Fruit fly (Drosophila melanogaster) whole organism, embryonic: ENCODE measurements around the gene CG7304.

ENCODE experiments used
- CG10979 ChIP-seq: fragments of 200-800 bp; sonication (Bioruptor generic); optimal IDR thresholded peaks from 2 replicates; lab custom pipeline; 2018; ENCODE audit warnings: missing biosample characterization, mild to moderate bottlenecking, missing genetic modification characterization, moderate library complexity
- CG11398 ChIP-seq: fragments of 200-800 bp; sonication (Bioruptor generic); optimal IDR thresholded peaks from 2 replicates; lab custom pipeline; 2016; ENCODE audit warnings: missing biosample characterization, missing genetic modification characterization
- CG11695 ChIP-seq: fragments of 200-800 bp; sonication (Bioruptor generic); IDR thresholded peaks from 3 replicates; pipeline ENCODE4 v1.3.6; 2022; ENCODE audit warnings: missing biosample characterization, missing genetic modification characterization
- CG13424 ChIP-seq: fragments of 200-800 bp; sonication (Bioruptor generic); optimal IDR thresholded peaks from 2 replicates; lab custom pipeline; 2019; ENCODE audit warnings: missing biosample characterization, mild to moderate bottlenecking, missing genetic modification characterization, moderate library complexity
- CG16813 ChIP-seq: fragments of 200-800 bp; sonication (Bioruptor generic); IDR thresholded peaks from 3 replicates; pipeline ENCODE4 v1.3.6; 2022; ENCODE audit warnings: missing biosample characterization, missing genetic modification characterization; ENCODE audit not compliant: partially characterized antibody
- CG17186 ChIP-seq: fragments of 200-800 bp; sonication (Bioruptor generic); optimal IDR thresholded peaks from 3 replicates; lab custom pipeline; 2017; ENCODE audit warnings: missing biosample characterization, missing genetic modification reagents, missing genetic modification characterization
- CG17802 ChIP-seq: fragments of 200-800 bp; sonication (Bioruptor generic); optimal IDR thresholded peaks from 2 replicates; lab custom pipeline; 2018; ENCODE audit warnings: missing biosample characterization, mild to moderate bottlenecking, missing genetic modification characterization, moderate library complexity
- CG17829 ChIP-seq: fragments of 200-800 bp; optimal IDR thresholded peaks from 2 replicates; lab custom pipeline; 2019; ENCODE audit warnings: missing biosample characterization, mild to moderate bottlenecking, missing genetic modification characterization, moderate library complexity
- CG18764 ChIP-seq: fragments of 200-800 bp; sonication (Bioruptor generic); optimal IDR thresholded peaks from 3 replicates; lab custom pipeline; 2016; ENCODE audit warnings: missing biosample characterization, missing genetic modification characterization
- CG2199 ChIP-seq: fragments of 200-800 bp; sonication (Bioruptor generic); IDR thresholded peaks from 3 replicates; pipeline ENCODE4 v1.3.6; 2022; ENCODE audit warnings: missing biosample characterization, missing genetic modification characterization
- CG30020 ChIP-seq: fragments of 200-800 bp; optimal IDR thresholded peaks from 2 replicates; lab custom pipeline; 2019; ENCODE audit warnings: missing biosample characterization, mild to moderate bottlenecking, missing genetic modification characterization, moderate library complexity
- CG3838 ChIP-seq: fragments of 200-800 bp; sonication (Bioruptor generic); optimal IDR thresholded peaks from 3 replicates; lab custom pipeline; 2016; ENCODE audit warnings: missing biosample characterization, missing genetic modification characterization
- CG3995 ChIP-seq: fragments of 200-800 bp; sonication (Bioruptor generic); optimal IDR thresholded peaks from 3 replicates; lab custom pipeline; 2016; ENCODE audit warnings: missing biosample characterization, missing genetic modification characterization
- CG5180 ChIP-seq: fragments of 200-800 bp; sonication (Bioruptor generic); optimal IDR thresholded peaks from 3 replicates; lab custom pipeline; 2017; ENCODE audit warnings: missing biosample characterization, missing genetic modification characterization, mild to moderate bottlenecking, moderate library complexity, missing genetic modification reagents
- CG6254 ChIP-seq: fragments of 200-800 bp; sonication (Bioruptor generic); optimal IDR thresholded peaks from 3 replicates; lab custom pipeline; 2017; ENCODE audit warnings: mild to moderate bottlenecking, missing biosample characterization, missing genetic modification reagents, missing genetic modification characterization
- CG6654 ChIP-seq: fragments of 200-800 bp; sonication (Bioruptor generic); optimal IDR thresholded peaks from 2 replicates; lab custom pipeline; 2017; ENCODE audit warnings: missing biosample characterization, mild to moderate bottlenecking, missing genetic modification characterization
- CG7839 ChIP-seq: fragments of 200-800 bp; sonication (Bioruptor generic); optimal IDR thresholded peaks from 3 replicates; lab custom pipeline; 2018; ENCODE audit warnings: missing biosample characterization, mild to moderate bottlenecking, missing genetic modification characterization, moderate library complexity
- CG8089 ChIP-seq: fragments of 200-800 bp; sonication (Bioruptor generic); optimal IDR thresholded peaks from 3 replicates; lab custom pipeline; 2016; ENCODE audit warnings: missing biosample characterization, missing genetic modification characterization
- D ChIP-seq, 2 experiments: fragments of 200-800 bp in 1 of 2; fragments of >200 bp in 1 of 2; sonication (Bioruptor generic) in 1 of 2; optimal IDR thresholded peaks; 2 replicates in 1 of 2; 3 replicates in 1 of 2; lab custom pipeline; 2017; ENCODE audit warnings: mild to moderate bottlenecking in 1 of 2, missing biosample characterization in 1 of 2, missing genetic modification characterization in 1 of 2, missing genetic modification reagents in 1 of 2
- Dad ChIP-seq: fragments of 200-800 bp; sonication (Bioruptor generic); optimal IDR thresholded peaks from 3 replicates; lab custom pipeline; 2016; ENCODE audit warnings: missing biosample characterization, missing genetic modification characterization
- Deaf1 ChIP-seq: fragments of 200-800 bp; optimal IDR thresholded peaks from 3 replicates; lab custom pipeline; 2019; ENCODE audit warnings: missing biosample characterization, mild to moderate bottlenecking, missing genetic modification characterization, moderate library complexity
- Elba2 ChIP-seq: fragments of 200-800 bp; sonication (Bioruptor generic); optimal IDR thresholded peaks from 3 replicates; lab custom pipeline; 2016; ENCODE audit warnings: missing biosample characterization, missing genetic modification characterization
- Fer2 ChIP-seq: fragments of 200-800 bp; sonication (Bioruptor generic); optimal IDR thresholded peaks from 2 replicates; lab custom pipeline; 2018; ENCODE audit warnings: missing biosample characterization, mild to moderate bottlenecking, missing genetic modification characterization, moderate library complexity
- GATAe ChIP-seq: fragments of 200-800 bp; sonication (Bioruptor generic); conservative IDR thresholded peaks from 2 replicates; pipeline ENCODE4 v1.3.6; 2022; ENCODE audit warnings: missing biosample characterization, missing genetic modification characterization
- HmgZ ChIP-seq: fragments of 200-800 bp; sonication (Bioruptor generic); optimal IDR thresholded peaks from 2 replicates; lab custom pipeline; 2018; ENCODE audit warnings: missing biosample characterization, mild to moderate bottlenecking, missing genetic modification characterization
- Max ChIP-seq: fragments of 200-800 bp; sonication (Bioruptor generic); optimal IDR thresholded peaks from 2 replicates; lab custom pipeline; 2016; ENCODE audit warnings: missing biosample characterization, mild to moderate bottlenecking, missing genetic modification characterization
- Myb ChIP-seq: fragments of 200-800 bp; sonication (Bioruptor generic); optimal IDR thresholded peaks from 2 replicates; lab custom pipeline; 2016; ENCODE audit warnings: missing biosample characterization, missing genetic modification characterization
- NC2β ChIP-seq: fragments of 200-800 bp; sonication (Bioruptor generic); optimal IDR thresholded peaks from 2 replicates; lab custom pipeline; 2016; ENCODE audit warnings: missing biosample characterization, missing genetic modification characterization
- Nf-YB ChIP-seq: fragments of 200-800 bp; sonication (Bioruptor generic); optimal IDR thresholded peaks from 3 replicates; lab custom pipeline; 2019; ENCODE audit warnings: missing biosample characterization, mild to moderate bottlenecking, missing genetic modification characterization, moderate library complexity
- Sox102F ChIP-seq: fragments of 200-800 bp; sonication (Bioruptor generic); optimal IDR thresholded peaks from 2 replicates; lab custom pipeline; 2018; ENCODE audit warnings: missing biosample characterization, mild to moderate bottlenecking, missing genetic modification characterization, moderate library complexity
- Sry-β ChIP-seq: fragments of 200-800 bp; sonication (Bioruptor generic); optimal IDR thresholded peaks from 2 replicates; lab custom pipeline; 2018; ENCODE audit warnings: missing biosample characterization, mild to moderate bottlenecking, missing genetic modification characterization, moderate library complexity
- Usf ChIP-seq: fragments of 200-800 bp; sonication (Bioruptor generic); optimal IDR thresholded peaks from 2 replicates; lab custom pipeline; 2017; ENCODE audit warnings: missing genotype, missing biosample characterization, missing genetic modification characterization
- br ChIP-seq: fragments of >200 bp; optimal IDR thresholded peaks from 2 replicates; lab custom pipeline; 2017
- croc ChIP-seq: fragments of 200-800 bp; sonication (Bioruptor generic); conservative IDR thresholded peaks from 3 replicates; pipeline ENCODE4 v1.3.6; 2022; ENCODE audit warnings: missing biosample characterization, missing genetic modification characterization
- dysf ChIP-seq: fragments of 200-800 bp; sonication (Bioruptor generic); IDR thresholded peaks from 3 replicates; pipeline ENCODE4 v1.3.6; 2022; ENCODE audit warnings: missing biosample characterization, missing genetic modification characterization
- pan ChIP-seq, 4 experiments: fragments of >200 bp in 3 of 4; fragments of 200-800 bp in 1 of 4; sonication (Bioruptor generic) in 1 of 4; optimal IDR thresholded peaks in 3 of 4; IDR thresholded peaks in 1 of 4; 2 replicates each; pipeline versions ENCODE4 v1.3.6 to Lab custom; 2017 to 2022; ENCODE audit warnings: missing biosample characterization in 2 of 4, missing genetic modification characterization in 2 of 4, mixed read lengths in 1 of 4
- pho ChIP-seq: fragments of 200-800 bp; sonication (Bioruptor generic); optimal IDR thresholded peaks from 2 replicates; lab custom pipeline; 2016; ENCODE audit warnings: missing biosample characterization, missing genetic modification characterization
- rib ChIP-seq: fragments of 200-800 bp; sonication (Bioruptor generic); IDR thresholded peaks from 2 replicates; pipeline ENCODE4 v1.3.6; 2022; ENCODE audit warnings: missing biosample characterization, missing genetic modification characterization
- row ChIP-seq: fragments of 200-800 bp; sonication (Bioruptor generic); IDR thresholded peaks from 3 replicates; pipeline ENCODE4 v1.3.6; 2022; ENCODE audit warnings: missing biosample characterization, missing genetic modification characterization
- run ChIP-seq: fragments of 200-800 bp; sonication (Bioruptor generic); optimal IDR thresholded peaks from 3 replicates; lab custom pipeline; 2018; ENCODE audit warnings: missing biosample characterization, mild to moderate bottlenecking, missing genetic modification characterization
- salm ChIP-seq: fragments of 200-800 bp; sonication (Bioruptor generic); optimal IDR thresholded peaks from 2 replicates; lab custom pipeline; 2018; ENCODE audit warnings: missing biosample characterization, mild to moderate bottlenecking, missing genetic modification characterization
- sc ChIP-seq, 3 experiments: fragments of >200 bp in 2 of 3; fragments of 200-800 bp in 1 of 3; sonication (Bioruptor generic) in 1 of 3; optimal IDR thresholded peaks; 2 replicates in 2 of 3; 3 replicates in 1 of 3; lab custom pipeline; 2017; ENCODE audit warnings: mild to moderate bottlenecking in 1 of 3, missing biosample characterization in 1 of 3, missing genetic modification characterization in 1 of 3, missing genetic modification reagents in 1 of 3
- sens-2 ChIP-seq: fragments of 200-800 bp; sonication (Bioruptor generic); IDR thresholded peaks from 2 replicates; pipeline ENCODE4 v1.3.6; 2022; ENCODE audit warnings: missing biosample characterization, missing genetic modification characterization
- sim ChIP-seq: fragments of 200-800 bp; sonication (Bioruptor generic); IDR thresholded peaks from 2 replicates; pipeline ENCODE4 v1.3.6; 2022; ENCODE audit warnings: missing biosample characterization, missing genetic modification characterization
- slbo ChIP-seq: fragments of 200-800 bp; sonication (Bioruptor generic); IDR thresholded peaks from 2 replicates; pipeline ENCODE4 v1.3.6; 2022; ENCODE audit warnings: missing biosample characterization, missing genetic modification characterization
- ssp ChIP-seq: fragments of 200-800 bp; sonication (Bioruptor generic); IDR thresholded peaks from 2 replicates; pipeline ENCODE4 v1.3.6; 2022; ENCODE audit warnings: missing biosample characterization, missing genetic modification characterization
- stwl ChIP-seq: fragments of 200-800 bp; sonication (Bioruptor generic); optimal IDR thresholded peaks from 3 replicates; lab custom pipeline; 2018; ENCODE audit warnings: missing biosample characterization, mild to moderate bottlenecking, missing genetic modification characterization, moderate library complexity
- tll ChIP-seq, 2 experiments: fragments of 200-800 bp in 1 of 2; fragments of >200 bp in 1 of 2; sonication (Bioruptor generic) in 1 of 2; optimal IDR thresholded peaks; 2 replicates each; lab custom pipeline; 2017 to 2019; ENCODE audit warnings: missing biosample characterization in 2 of 2, missing genetic modification characterization in 2 of 2, mild to moderate bottlenecking in 1 of 2, moderate library complexity in 1 of 2

CG7304 gene

DNA sequence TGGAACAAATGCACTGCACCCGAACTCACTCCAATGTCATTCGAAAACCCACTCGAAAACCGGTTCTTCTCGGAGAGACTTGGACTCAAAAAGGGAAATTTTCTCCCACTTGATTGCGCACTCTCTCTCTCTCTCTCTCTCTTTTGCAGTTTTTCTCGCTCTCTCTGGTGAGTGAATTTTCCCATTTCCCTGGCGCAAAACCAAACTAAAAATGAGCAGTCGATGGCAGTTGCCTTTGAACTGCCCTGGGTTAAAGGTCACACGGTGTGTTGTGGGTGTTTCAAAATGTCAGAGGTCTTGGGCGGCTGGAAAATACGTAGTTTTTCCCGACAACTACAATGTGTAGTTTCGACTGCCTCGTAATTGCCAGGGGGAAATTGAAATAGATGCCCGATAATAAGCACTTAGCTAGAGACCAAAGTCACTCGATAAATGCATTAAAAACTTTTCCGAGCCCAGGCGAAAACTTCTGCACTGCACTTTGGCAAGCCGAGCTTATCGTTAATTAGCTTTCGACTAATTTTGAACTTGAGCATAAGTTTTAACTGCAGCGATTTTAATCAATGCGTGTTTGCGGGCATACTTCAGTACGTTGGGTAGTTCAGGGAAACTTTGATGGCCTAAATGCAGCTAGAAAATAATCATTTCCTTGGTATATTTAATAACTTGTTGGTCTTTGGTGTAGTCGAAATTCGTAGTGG, 49.9 kb downstream of the CG7304 start (continued):
- no peak for TF ChIP-seq CG6654 (GFP tag; lab: Kevin White, UChicago)
- TF ChIP-seq CG16813 (GFP tag; lab: Robert Waterston, UW): peak; percentile 27; the same call in 1 of the 3 replicates
- TF ChIP-seq HmgZ (tag; lab: Kevin White, UChicago): no peak
- no peak for TF ChIP-seq Elba2 (GFP tag; lab: Kevin White, UChicago)
- TF ChIP-seq CG3995 (GFP tag; lab: Kevin White, UChicago): no peak
- TF ChIP-seq D (optimal IDR thresholded peaks at IDR 0.05; lab: Kevin White, UChicago): no peak
- TF ChIP-seq D (GFP tag; optimal IDR thresholded peaks at IDR 0.05; lab: Kevin White, UChicago): no peak
- peak; percentile 66 for TF ChIP-seq Deaf1 (tag; lab: Kevin White, UChicago)
- no peak for TF ChIP-seq Sox102F (GFP tag; lab: Kevin White, UChicago)
- TF ChIP-seq stwl (tag; lab: Kevin White, UChicago): no peak
- no peak for TF ChIP-seq Fer2 (tag; lab: Kevin White, UChicago)
- no peak for TF ChIP-seq Max (GFP tag; lab: Kevin White, UChicago)
- TF ChIP-seq GATAe: no peak
- TF ChIP-seq CG13424 (tag; lab: Kevin White, UChicago): no peak
- TF ChIP-seq rib (GFP tag; lab: Robert Waterston, UW): no peak
- TF ChIP-seq CG7839 (tag; lab: Kevin White, UChicago): no peak
- no peak for TF ChIP-seq salm (tag; lab: Kevin White, UChicago)
- TF ChIP-seq CG10979 (tag; lab: Kevin White, UChicago): peak; percentile 32
- TF ChIP-seq CG30020 (tag; lab: Kevin White, UChicago): no peak
- no peak for TF ChIP-seq dysf (GFP tag; lab: Robert Waterston, UW)
- peak; percentile 74 for TF ChIP-seq CG17829 (tag; lab: Kevin White, UChicago)
- no peak for TF ChIP-seq pho (GFP tag; lab: Kevin White, UChicago)
- no peak for TF ChIP-seq pan (optimal IDR thresholded peaks at IDR 0.05; lab: Kevin White, UChicago)
- TF ChIP-seq pan (GFP tag; optimal IDR thresholded peaks at IDR 0.05 in 1 of 2, IDR thresholded peaks at IDR 0.05 in 1 of 2): peak in 1 of 2 experiments; percentile 37
- no peak for TF ChIP-seq CG18764 (GFP tag; lab: Kevin White, UChicago)
- TF ChIP-seq Usf (GFP tag; lab: Kevin White, UChicago): no peak
- peak; percentile 37 for TF ChIP-seq NC2β (GFP tag; lab: Kevin White, UChicago)
- no peak for TF ChIP-seq croc (GFP tag; lab: Robert Waterston, UW)
- TF ChIP-seq CG17802 (tag; lab: Kevin White, UChicago): no peak
- TF ChIP-seq tll (GFP tag; optimal IDR thresholded peaks at IDR 0.05; lab: Kevin White, UChicago): peak in 1 of 2 experiments; percentile 17
- TF ChIP-seq sc (optimal IDR thresholded peaks at IDR 0.05; lab: Kevin White, UChicago): no peak
- no peak for TF ChIP-seq sc (GFP tag; optimal IDR thresholded peaks at IDR 0.05; lab: Kevin White, UChicago)
- no peak for TF ChIP-seq row
- TF ChIP-seq CG8089 (GFP tag; lab: Kevin White, UChicago): no peak
- TF ChIP-seq run (tag; lab: Kevin White, UChicago): no peak
- TF ChIP-seq ssp (GFP tag; lab: Robert Waterston, UW): no peak
- no peak for TF ChIP-seq slbo (GFP tag; lab: Robert Waterston, UW)
- TF ChIP-seq Myb (GFP tag; lab: Kevin White, UChicago): no peak
- no peak for TF ChIP-seq sens-2 (GFP tag; lab: Robert Waterston, UW)
- 0 out of 2 replicates have a peak, but pooled peaks have one; percentile 10 for TF ChIP-seq sim (GFP tag; lab: Robert Waterston, UW)
- TF ChIP-seq Dad (GFP tag; lab: Kevin White, UChicago): no peak
- no peak for TF ChIP-seq br (lab: Kevin White, UChicago)
- TF ChIP-seq Nf-YB: peak; percentile 4
- no peak for TF ChIP-seq CG11398 (GFP tag; lab: Kevin White, UChicago)
- no peak for TF ChIP-seq CG6254 (GFP tag; lab: Kevin White, UChicago)
- TF ChIP-seq CG2199: peak; percentile 90; the same call in 2 of the 3 replicates
- TF ChIP-seq CG17186 (GFP tag; lab: Kevin White, UChicago): no peak
- TF ChIP-seq CG5180 (GFP tag; lab: Kevin White, UChicago): no peak
- no peak; the same call in 2 of the 3 replicates for TF ChIP-seq CG11695
- no peak for TF ChIP-seq CG3838 (GFP tag; lab: Kevin White, UChicago)
- no peak for TF ChIP-seq Sry-β (GFP tag; lab: Kevin White, UChicago)
